Worm (Caenorhabditis elegans) whole organism, midembryonic: ENCODE results near the gene T19D2.13.

Source experiments
- T22C8.4 ChIP-seq: fragments of 200-800 bp; sonication (Bioruptor generic); IDR thresholded peaks from 2 replicates; pipeline ENCODE4 v1.3.6; 2022; ENCODE audit warnings: missing genetic modification characterization, missing compliant biosample characterization
- flt-1 ChIP-seq: fragments of 200-800 bp; sonication (Bioruptor generic); IDR thresholded peaks from 2 replicates; pipeline ENCODE4 v1.3.6; 2022; ENCODE audit warnings: missing genetic modification characterization, missing compliant biosample characterization
- med-1 ChIP-seq: sonication (generic microtip); optimal IDR thresholded peaks from 2 replicates; lab custom pipeline; 2017; ENCODE audit warnings: missing genetic modification characterization, mild to moderate bottlenecking, missing compliant biosample characterization, antibody characterized with exemption, missing genetic modification reagents; ENCODE audit not compliant: insufficient read depth
- ztf-23 ChIP-seq: fragments of 200-800 bp; sonication (Bioruptor generic); IDR thresholded peaks from 2 replicates; pipeline ENCODE4 v1.3.6; 2022; ENCODE audit warnings: missing genetic modification reagents, missing genetic modification characterization, missing compliant biosample characterization

DNA sequence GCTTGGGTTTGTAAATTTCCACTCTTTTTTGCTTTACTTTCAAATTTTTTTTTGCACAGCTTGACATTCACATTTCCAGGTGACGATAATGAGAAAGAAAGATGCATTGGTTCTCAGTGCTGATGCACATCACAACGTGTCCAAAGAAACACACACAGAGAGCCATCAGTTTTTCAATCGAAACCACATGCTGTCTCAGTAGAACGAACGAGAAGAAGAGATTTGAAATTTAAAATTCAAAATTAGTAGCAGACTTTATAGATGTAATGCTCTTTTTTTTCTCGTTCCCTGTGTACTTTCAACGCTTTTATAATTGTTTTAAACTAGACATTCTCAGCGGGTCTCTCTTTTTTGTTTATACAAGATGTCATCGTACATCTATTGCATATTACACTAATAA, 4.7 kb downstream of the T19D2.13 start:
- TF ChIP-seq flt-1 (GFP tag; lab: Robert Waterston, UW) (no peak), med-1 (GFP tag; lab: Kevin White, UChicago) (no peak), T22C8.4 (GFP tag; lab: Robert Waterston, UW) (no peak), ztf-23 (GFP tag; lab: Robert Waterston, UW) (no peak)
